Fruit fly (Drosophila melanogaster) whole organism, prepupa: ENCODE measurements around the gene CG7420.

Experiments
- Blimp-1 ChIP-seq: fragments of 200-800 bp; sonication (Bioruptor generic); optimal IDR thresholded peaks from 3 replicates; lab custom pipeline; 2017; ENCODE audit warnings: missing biosample characterization, missing genetic modification characterization, mild to moderate bottlenecking, moderate library complexity, missing genetic modification reagents
- CG1621 ChIP-seq: fragments of 200-800 bp; sonication (Bioruptor generic); optimal IDR thresholded peaks from 3 replicates; lab custom pipeline; 2018; ENCODE audit warnings: missing biosample characterization, mild to moderate bottlenecking, missing genetic modification characterization
- CG16779 ChIP-seq: fragments of 200-800 bp; sonication (Bioruptor generic); optimal IDR thresholded peaks from 3 replicates; lab custom pipeline; 2017; ENCODE audit warnings: missing biosample characterization, mild to moderate bottlenecking, missing genetic modification characterization
- CG6854 ChIP-seq: fragments of 200-800 bp; sonication (Bioruptor generic); optimal IDR thresholded peaks from 2 replicates; lab custom pipeline; 2017; ENCODE audit warnings: missing biosample characterization, mild to moderate bottlenecking, missing genetic modification characterization
- Gug ChIP-seq: fragments of 200-800 bp; sonication (Bioruptor generic); IDR thresholded peaks from 2 replicates; pipeline ENCODE4 v1.3.6; 2022; ENCODE audit warnings: missing biosample characterization, missing genetic modification characterization
- Sox102F ChIP-seq: fragments of 200-800 bp; sonication (Bioruptor generic); optimal IDR thresholded peaks from 2 replicates; lab custom pipeline; 2016; ENCODE audit warnings: missing biosample characterization, mild to moderate bottlenecking, missing genetic modification characterization
- achi ChIP-seq: fragments of 200-800 bp; sonication (Bioruptor generic); optimal IDR thresholded peaks from 3 replicates; lab custom pipeline; 2016; ENCODE audit warnings: missing biosample characterization, missing genetic modification characterization
- dac ChIP-seq: fragments of 200-800 bp; sonication (Bioruptor generic); optimal IDR thresholded peaks from 2 replicates; lab custom pipeline; 2017; ENCODE audit warnings: missing biosample characterization, mild to moderate bottlenecking, missing genetic modification characterization
- fd59A ChIP-seq: fragments of 200-800 bp; sonication (Bioruptor generic); optimal IDR thresholded peaks from 2 replicates; lab custom pipeline; 2017; ENCODE audit warnings: missing biosample characterization, mild to moderate bottlenecking, missing genetic modification characterization, missing genetic modification reagents
- salr ChIP-seq, 2 experiments: fragments of 200-800 bp; sonication (Bioruptor generic); optimal IDR thresholded peaks; 3 replicates each; lab custom pipeline; 2016 to 2018; ENCODE audit warnings: missing biosample characterization in 2 of 2, missing genetic modification characterization in 2 of 2, mild to moderate bottlenecking in 1 of 2

dm6 chr2L:1502459-1503101 lies at the start of gene CG7420:
- TF ChIP-seq Sox102F (GFP tag; lab: Kevin White, UChicago) (no peak), CG1621 (no peak), fd59A (GFP tag; lab: Kevin White, UChicago) (no peak), Gug (GFP tag; lab: Robert Waterston, UW) (no peak), salr (GFP tag; optimal IDR thresholded peaks at IDR 0.05; lab: Kevin White, UChicago) (no peak), achi (no peak), CG16779 (tag; lab: Kevin White, UChicago) (no peak), CG6854 (no peak), Blimp-1 (GFP tag; lab: Kevin White, UChicago) (no peak), dac (GFP tag; lab: Kevin White, UChicago) (no peak)
